Worm (Caenorhabditis elegans): ENCODE measurements around the gene F22E5.22.

- TF ChIP-seq med-1 (GFP tag; optimal IDR thresholded peaks at IDR 0.05; ENCODE audit: insufficient read depth) (no peak), flt-1 (GFP tag; IDR thresholded peaks at IDR 0.05) (no peak), ztf-29 (GFP tag; IDR thresholded peaks at IDR 0.05) (no peak), ref-1 (GFP tag; conservative IDR thresholded peaks at IDR 0.05) (no peak), klf-2 (GFP tag; conservative IDR thresholded peaks at IDR 0.05) (no peak), cog-1 (tag; optimal IDR thresholded peaks at IDR 0.05) (no peak), tab-1 (GFP tag; IDR thresholded peaks at IDR 0.05) (no peak)
Observed at ce11 chrII:2692476-2692875, 26.8 kb downstream of the F22E5.22 start, which contains the start of gene set-11.

Measured in whole organism, midembryonic.